Fruit fly (Drosophila melanogaster): ENCODE results near the gene Eogt.

The Eogt gene

DNA sequence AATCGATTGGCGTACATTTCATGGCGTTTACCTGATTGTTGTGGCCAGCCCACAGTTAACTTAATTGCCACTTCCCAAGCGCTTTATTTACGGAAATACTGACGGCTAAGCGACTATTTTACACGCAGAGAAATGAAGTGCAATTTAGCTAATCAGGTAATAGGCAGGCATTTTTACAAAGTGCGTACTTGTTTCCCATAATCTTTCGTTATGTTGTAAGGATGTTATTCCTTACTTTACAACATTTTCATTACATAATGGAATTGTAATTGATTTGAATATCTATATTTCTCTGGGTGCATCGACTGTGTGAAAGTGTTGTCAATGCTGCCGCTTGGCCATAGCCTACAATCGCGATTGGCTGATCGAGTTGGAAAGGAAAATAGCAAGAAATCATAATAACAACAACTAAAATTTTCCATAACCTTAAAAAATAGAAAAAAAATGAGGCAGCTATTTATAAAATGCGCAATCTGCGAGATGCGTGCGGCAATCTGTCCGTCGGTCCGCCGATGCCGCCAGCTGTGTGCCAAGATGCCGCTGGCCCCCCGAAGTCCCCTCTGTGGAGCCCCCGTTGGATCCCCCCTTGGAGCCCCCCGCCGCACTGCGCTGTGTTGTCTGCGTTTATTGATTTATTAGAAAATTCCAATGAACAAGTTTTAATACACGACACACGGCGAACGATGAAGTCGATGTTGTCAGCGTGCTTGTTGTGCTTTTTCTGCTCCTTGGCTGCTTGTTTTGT, 45.7 kb downstream of the Eogt start (continued):
- TF ChIP-seq CG11085 (GFP tag; IDR thresholded peaks at IDR 0.05): no peak
- peak; percentile 42 for TF ChIP-seq CG10979 (tag; optimal IDR thresholded peaks at IDR 0.05)
- no peak for TF ChIP-seq Tbp (GFP tag; optimal IDR thresholded peaks at IDR 0.05)
- no peak for TF ChIP-seq pros (GFP tag; optimal IDR thresholded peaks at IDR 0.05)
- no peak for TF ChIP-seq psq (GFP tag; optimal IDR thresholded peaks at IDR 0.05)
- peak; percentile 43 for TF ChIP-seq NfI (GFP tag; optimal IDR thresholded peaks at IDR 0.05)
- TF ChIP-seq Atf6 (GFP tag; IDR thresholded peaks at IDR 0.05): peak; percentile 39; the same call in 1 of the 2 replicates
- no peak for TF ChIP-seq sens-2 (GFP tag; IDR thresholded peaks at IDR 0.05)
- TF ChIP-seq CG15269 (tag; optimal IDR thresholded peaks at IDR 0.05): peak; percentile 55
- no peak for TF ChIP-seq CG14860 (GFP tag; IDR thresholded peaks at IDR 0.05; ENCODE audit: partially characterized antibody)
- 0 out of 2 replicates have a peak, but pooled peaks have one; percentile 17 for TF ChIP-seq ara (GFP tag; IDR thresholded peaks at IDR 0.05)
- no peak for TF ChIP-seq MTF-1 (GFP tag; optimal IDR thresholded peaks at IDR 0.05; ENCODE audit: borderline replicate concordance)
- TF ChIP-seq Ada2b (GFP tag; IDR thresholded peaks at IDR 0.05): peak; percentile 61; the same call in 1 of the 2 replicates
- TF ChIP-seq E2f2 (GFP tag; IDR thresholded peaks at IDR 0.05): no peak
- no peak for TF ChIP-seq gsb-n (tag; optimal IDR thresholded peaks at IDR 0.05)
- TF ChIP-seq CG1024 (GFP tag; IDR thresholded peaks at IDR 0.05): peak; percentile 45; the same call in 1 of the 2 replicates
- peak; percentile 5 for TF ChIP-seq Ets97D (GFP tag; optimal IDR thresholded peaks at IDR 0.05)
- TF ChIP-seq chif (GFP tag; optimal IDR thresholded peaks at IDR 0.05): peak; percentile 30 to 48
- TF ChIP-seq MBD-R2 (GFP tag; IDR thresholded peaks at IDR 0.05): 0 out of 2 replicates have a peak, but pooled peaks have one; percentile 24
- TF ChIP-seq CG11093 (GFP tag; IDR thresholded peaks at IDR 0.05): peak; percentile 11; the same call in 1 of the 3 replicates
- no peak for TF ChIP-seq jumu (GFP tag; optimal IDR thresholded peaks at IDR 0.05)
- 0 out of 2 replicates have a peak, but pooled peaks have one; percentile 11 for TF ChIP-seq dati (GFP tag; IDR thresholded peaks at IDR 0.05)
- TF ChIP-seq chm (GFP tag; IDR thresholded peaks at IDR 0.05): no peak
- TF ChIP-seq Hsf (GFP tag; optimal IDR thresholded peaks at IDR 0.05): peak; percentile 56
- no peak for TF ChIP-seq CG15073 (GFP tag; optimal IDR thresholded peaks at IDR 0.05)
- no peak for TF ChIP-seq CG34376 (GFP tag; optimal IDR thresholded peaks at IDR 0.05)
- TF ChIP-seq CG30403 (GFP tag; optimal IDR thresholded peaks at IDR 0.05): peak; percentile 66
- no peak for TF ChIP-seq kay (GFP tag; optimal IDR thresholded peaks at IDR 0.05)
- peak; percentile 22 for TF ChIP-seq Fer3 (tag; optimal IDR thresholded peaks at IDR 0.05)
- TF ChIP-seq tio (GFP tag; optimal IDR thresholded peaks at IDR 0.05): peak; percentile 24
- peak; percentile 48; the same call in 2 of the 3 replicates for TF ChIP-seq B-H1 (GFP tag; IDR thresholded peaks at IDR 0.05)
- peak; percentile 55; the same call in 1 of the 2 replicates for TF ChIP-seq Xrp1 (GFP tag; IDR thresholded peaks at IDR 0.05)
- TF ChIP-seq CG4617 (GFP tag; optimal IDR thresholded peaks at IDR 0.05; ENCODE audit: borderline replicate concordance): no peak
- no peak for TF ChIP-seq CG7745 (tag; optimal IDR thresholded peaks at IDR 0.05)
- no peak for TF ChIP-seq CG11247 (GFP tag; IDR thresholded peaks at IDR 0.05)
- no peak for TF ChIP-seq Dbx (GFP tag; IDR thresholded peaks at IDR 0.05)
- peak; percentile 63 for TF ChIP-seq Rfx (GFP tag; IDR thresholded peaks at IDR 0.05)
- 0 out of 2 replicates have a peak, but pooled peaks have one; percentile 28 for TF ChIP-seq CG5953 (GFP tag; IDR thresholded peaks at IDR 0.05)
- peak; percentile 14 for TF ChIP-seq Atf-2 (GFP tag; optimal IDR thresholded peaks at IDR 0.05)
- TF ChIP-seq CG17186 (GFP tag; optimal IDR thresholded peaks at IDR 0.05): no peak
- no peak for TF ChIP-seq CG6683 (GFP tag; optimal IDR thresholded peaks at IDR 0.05)
- TF ChIP-seq CG31365 (tag; optimal IDR thresholded peaks at IDR 0.05): no peak
- TF ChIP-seq Fer1 (GFP tag; optimal IDR thresholded peaks at IDR 0.05): peak; percentile 11
- TF ChIP-seq CG7556 (GFP tag; optimal IDR thresholded peaks at IDR 0.05): peak; percentile 30
- no peak for TF ChIP-seq pb (GFP tag; optimal IDR thresholded peaks at IDR 0.05)
- peak; percentile 61 for TF ChIP-seq lmd (GFP tag; IDR thresholded peaks at IDR 0.05)
- TF ChIP-seq CG3407 (GFP tag; optimal IDR thresholded peaks at IDR 0.05): peak; percentile 20
- TF ChIP-seq Opbp (GFP tag; IDR thresholded peaks at IDR 0.05; ENCODE audit: partially characterized antibody): no peak
- TF ChIP-seq ato (GFP tag; IDR thresholded peaks at IDR 0.05; ENCODE audit: partially characterized antibody): no peak

Data from whole organism, embryonic.